Worm (Caenorhabditis elegans) whole organism, midembryonic: ENCODE results near the gene sra-6.

ENCODE experiments used
- T22C8.4 ChIP-seq: fragments of 200-800 bp; sonication (Bioruptor generic); IDR thresholded peaks from 2 replicates; pipeline ENCODE4 v1.3.6; 2022; ENCODE audit warnings: missing genetic modification characterization, missing compliant biosample characterization
- cog-1 ChIP-seq: sonication (generic microtip); optimal IDR thresholded peaks from 2 replicates; lab custom pipeline; 2016; ENCODE audit warnings: missing genetic modification characterization, missing compliant biosample characterization
- flt-1 ChIP-seq: fragments of 200-800 bp; sonication (Bioruptor generic); IDR thresholded peaks from 2 replicates; pipeline ENCODE4 v1.3.6; 2022; ENCODE audit warnings: missing genetic modification characterization, missing compliant biosample characterization
- klf-2 ChIP-seq: fragments of 200-800 bp; sonication (Bioruptor generic); conservative IDR thresholded peaks from 2 replicates; pipeline ENCODE4 v1.3.6; 2022; ENCODE audit warnings: missing genetic modification reagents, missing genetic modification characterization, missing compliant biosample characterization
- med-1 ChIP-seq: sonication (generic microtip); optimal IDR thresholded peaks from 2 replicates; lab custom pipeline; 2017; ENCODE audit warnings: missing genetic modification characterization, mild to moderate bottlenecking, missing compliant biosample characterization, antibody characterized with exemption, missing genetic modification reagents; ENCODE audit not compliant: insufficient read depth
- ref-1 ChIP-seq: fragments of 200-800 bp; sonication (Bioruptor generic); conservative IDR thresholded peaks from 2 replicates; pipeline ENCODE4 v1.3.6; 2022; ENCODE audit warnings: missing genetic modification reagents, missing genetic modification characterization, missing compliant biosample characterization
- tab-1 ChIP-seq: fragments of 200-800 bp; sonication (Bioruptor generic); IDR thresholded peaks from 2 replicates; pipeline ENCODE4 v1.3.6; 2022; ENCODE audit warnings: missing genetic modification characterization, missing compliant biosample characterization
- ztf-23 ChIP-seq: fragments of 200-800 bp; sonication (Bioruptor generic); IDR thresholded peaks from 2 replicates; pipeline ENCODE4 v1.3.6; 2022; ENCODE audit warnings: missing genetic modification reagents, missing genetic modification characterization, missing compliant biosample characterization
- ztf-29 ChIP-seq: fragments of 200-800 bp; sonication (Bioruptor generic); IDR thresholded peaks from 2 replicates; pipeline ENCODE4 v1.3.6; 2022; ENCODE audit warnings: missing genetic modification reagents, missing genetic modification characterization, missing compliant biosample characterization

sra-6 gene

ce11 chrII:9559929-9560328 is 9.3 kb upstream of the sra-6 start, which contains the start of gene F35H8.4:
TSS of gene F35H8.4 (minus strand) at chrII:9560029.
- no peak for TF ChIP-seq tab-1 (GFP tag; lab: Robert Waterston, UW)
- no peak for TF ChIP-seq cog-1 (tag; lab: Kevin White, UChicago)
- TF ChIP-seq ztf-29 (GFP tag; lab: Robert Waterston, UW): no peak
- no peak for TF ChIP-seq T22C8.4 (GFP tag; lab: Robert Waterston, UW)
- TF ChIP-seq med-1 (GFP tag; lab: Kevin White, UChicago): no peak
- TF ChIP-seq flt-1: no peak
- TF ChIP-seq ref-1 (GFP tag; lab: Robert Waterston, UW): no peak
- TF ChIP-seq klf-2 (GFP tag; lab: Robert Waterston, UW): no peak
- TF ChIP-seq ztf-23 (GFP tag; lab: Robert Waterston, UW): no peak

ce11 chrII:9558906-9559305 is 8.3 kb upstream of the sra-6 start:
- no peak for TF ChIP-seq med-1 (GFP tag; lab: Kevin White, UChicago)
- TF ChIP-seq cog-1 (tag; lab: Kevin White, UChicago): no peak
- TF ChIP-seq ref-1 (GFP tag; lab: Robert Waterston, UW): no peak
- no peak for TF ChIP-seq tab-1 (GFP tag; lab: Robert Waterston, UW)
- no peak for TF ChIP-seq klf-2 (GFP tag; lab: Robert Waterston, UW)
- TF ChIP-seq flt-1: no peak
- TF ChIP-seq T22C8.4 (GFP tag; lab: Robert Waterston, UW): no peak
- no peak for TF ChIP-seq ztf-23 (GFP tag; lab: Robert Waterston, UW)
- TF ChIP-seq ztf-29 (GFP tag; lab: Robert Waterston, UW): no peak

- no peak for TF ChIP-seq tab-1 (GFP tag; lab: Robert Waterston, UW)
- no peak for TF ChIP-seq ztf-23 (GFP tag; lab: Robert Waterston, UW)
- TF ChIP-seq ztf-29 (GFP tag; lab: Robert Waterston, UW): no peak
- no peak for TF ChIP-seq T22C8.4 (GFP tag; lab: Robert Waterston, UW)
- no peak for TF ChIP-seq cog-1 (tag; lab: Kevin White, UChicago)
- no peak for TF ChIP-seq ref-1 (GFP tag; lab: Robert Waterston, UW)
Measured at ce11 chrII:9557437-9558150, 7.0 kb upstream of the sra-6 start, which contains the start of gene zfp-2. TSS of gene zfp-2 (plus strand) at chrII:9557650.

- no peak for TF ChIP-seq ref-1 (GFP tag; lab: Robert Waterston, UW)
- TF ChIP-seq T22C8.4 (GFP tag; lab: Robert Waterston, UW): no peak
- no peak for TF ChIP-seq flt-1
- no peak for TF ChIP-seq klf-2 (GFP tag; lab: Robert Waterston, UW)
- no peak for TF ChIP-seq ztf-29 (GFP tag; lab: Robert Waterston, UW)
Measured at ce11 chrII:9556582-9556981, 6.0 kb upstream of the sra-6 start.

ce11 chrII:9554925-9555553 is 4.4 kb upstream of the sra-6 start, which contains the start of gene F35H8.2:
TSS of gene F35H8.2 (plus strand) at chrII:9555503.
- no peak for TF ChIP-seq ref-1 (GFP tag; lab: Robert Waterston, UW)
- no peak for TF ChIP-seq T22C8.4 (GFP tag; lab: Robert Waterston, UW)
- TF ChIP-seq ztf-29 (GFP tag; lab: Robert Waterston, UW): no peak
- TF ChIP-seq tab-1 (GFP tag; lab: Robert Waterston, UW): no peak
- no peak for TF ChIP-seq cog-1 (tag; lab: Kevin White, UChicago)
- no peak for TF ChIP-seq med-1 (GFP tag; lab: Kevin White, UChicago)
- TF ChIP-seq flt-1: no peak
- no peak for TF ChIP-seq klf-2 (GFP tag; lab: Robert Waterston, UW)
- TF ChIP-seq ztf-23 (GFP tag; lab: Robert Waterston, UW): no peak

- TF ChIP-seq T22C8.4 (GFP tag; lab: Robert Waterston, UW): no peak
- no peak for TF ChIP-seq tab-1 (GFP tag; lab: Robert Waterston, UW)
- no peak for TF ChIP-seq flt-1
- TF ChIP-seq med-1 (GFP tag; lab: Kevin White, UChicago): no peak
- TF ChIP-seq ztf-23 (GFP tag; lab: Robert Waterston, UW): no peak
- TF ChIP-seq cog-1 (tag; lab: Kevin White, UChicago): no peak
- TF ChIP-seq ztf-29 (GFP tag; lab: Robert Waterston, UW): no peak
- TF ChIP-seq klf-2 (GFP tag; lab: Robert Waterston, UW): no peak
- no peak for TF ChIP-seq ref-1 (GFP tag; lab: Robert Waterston, UW)
Measured at ce11 chrII:9553179-9553578, 2.6 kb upstream of the sra-6 start, which contains the start of gene F35H8.1. TSS of gene F35H8.1 (minus strand) at chrII:9553279.

- TF ChIP-seq cog-1 (tag; lab: Kevin White, UChicago) (no peak), tab-1 (GFP tag; lab: Robert Waterston, UW) (no peak), T22C8.4 (GFP tag; lab: Robert Waterston, UW) (no peak), ztf-23 (GFP tag; lab: Robert Waterston, UW) (no peak), ref-1 (GFP tag; lab: Robert Waterston, UW) (no peak)
Measured at ce11 chrII:9551536-9551935, 918 bp upstream of the sra-6 start, which contains the start of gene F35H8.12. TSS of gene F35H8.12 (plus strand) at chrII:9551836.

- TF ChIP-seq T22C8.4 (GFP tag; lab: Robert Waterston, UW) (no peak), flt-1 (no peak), ztf-29 (GFP tag; lab: Robert Waterston, UW) (no peak), klf-2 (GFP tag; lab: Robert Waterston, UW) (no peak), ref-1 (GFP tag; lab: Robert Waterston, UW) (no peak), ztf-23 (GFP tag; lab: Robert Waterston, UW) (no peak)
Measured at ce11 chrII:9544386-9544785, 6.2 kb downstream of the sra-6 start, which contains the start of gene sra-7. TSS of gene sra-7 (plus strand) at chrII:9544686.

- TF ChIP-seq flt-1 (no peak), ref-1 (GFP tag; lab: Robert Waterston, UW) (no peak), cog-1 (tag; lab: Kevin White, UChicago) (no peak), med-1 (GFP tag; lab: Kevin White, UChicago) (no peak), ztf-29 (GFP tag; lab: Robert Waterston, UW) (no peak), T22C8.4 (GFP tag; lab: Robert Waterston, UW) (no peak), tab-1 (GFP tag; lab: Robert Waterston, UW) (no peak), klf-2 (GFP tag; lab: Robert Waterston, UW) (no peak), ztf-23 (GFP tag; lab: Robert Waterston, UW) (no peak)
Measured at ce11 chrII:9542785-9543184, 7.8 kb downstream of the sra-6 start, which contains the start of gene sra-4. TSS of gene sra-4 (minus strand) at chrII:9542885.
